Worm (Caenorhabditis elegans): ENCODE measurements around the gene iff-1.

The iff-1 gene

DNA sequence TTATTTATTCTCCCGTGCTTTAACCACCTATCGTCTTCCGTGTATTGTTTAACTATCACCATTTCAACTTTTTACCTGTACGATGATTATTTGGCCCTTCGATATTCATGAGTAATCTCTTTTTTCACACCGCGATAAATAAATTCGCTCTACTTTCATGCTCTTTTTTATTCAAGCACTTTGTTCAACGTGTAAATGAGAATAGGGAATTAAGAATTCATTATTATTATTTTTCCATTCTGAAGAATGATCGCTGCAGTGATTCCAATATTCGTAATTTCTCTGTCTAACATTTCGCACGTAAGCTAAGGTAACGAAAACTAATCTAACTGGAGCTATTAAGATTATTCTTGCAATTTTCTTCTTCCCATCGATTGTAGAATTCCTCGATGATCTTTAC, 1.7 kb upstream of the iff-1 start, which contains the start of gene T05G5.4 (continued):
- TF ChIP-seq somi-1 (GFP tag; optimal IDR thresholded peaks at IDR 0.05) (no peak), pbrm-1 (GFP tag; IDR thresholded peaks at IDR 0.05) (no peak), bed-1 (GFP tag; IDR thresholded peaks at IDR 0.05) (no peak), tlf-1 (GFP tag; optimal IDR thresholded peaks at IDR 0.05) (peak; percentile 39), ztf-28 (GFP tag; IDR thresholded peaks at IDR 0.05) (no peak), him-1 (tag; optimal IDR thresholded peaks at IDR 0.05) (peak; percentile 90), ztf-25 (GFP tag; IDR thresholded peaks at IDR 0.05) (0 out of 2 replicates have a peak, but pooled peaks have one; percentile 23), atf-7 (tag; optimal IDR thresholded peaks at IDR 0.05) (no peak)

DNA sequence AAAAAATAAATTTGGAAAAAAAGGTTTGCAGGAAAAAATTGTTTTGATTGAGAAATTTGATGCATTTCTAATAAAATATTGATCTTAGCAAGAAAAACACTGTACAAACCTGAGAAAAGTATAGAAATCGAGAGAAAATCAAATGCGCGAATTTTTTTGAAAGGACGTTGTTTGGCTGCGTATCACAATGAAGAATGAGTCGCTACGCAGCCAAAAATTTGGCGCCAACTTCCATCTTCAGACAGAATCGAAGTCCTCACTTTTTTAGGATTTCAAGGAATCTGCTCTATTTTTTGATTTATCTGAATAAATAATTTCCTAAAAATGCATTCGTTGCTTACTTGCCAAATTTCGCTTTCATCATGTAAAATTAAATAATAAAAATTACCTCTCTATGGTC, 328 bp downstream of the iff-1 start:
- no peak for TF ChIP-seq B0035.1 (tag; optimal IDR thresholded peaks at IDR 0.05)
- TF ChIP-seq die-1 (tag; optimal IDR thresholded peaks at IDR 0.05) = no peak
- TF ChIP-seq T07F8.4 (tag; optimal IDR thresholded peaks at IDR 0.05) = no peak
- TF ChIP-seq cebp-1 (GFP tag; IDR thresholded peaks at IDR 0.05) = no peak
- TF ChIP-seq cebp-1 (tag; optimal IDR thresholded peaks at IDR 0.05) = no peak
- TF ChIP-seq bed-2 (GFP tag; IDR thresholded peaks at IDR 0.05) = no peak
- no peak for TF ChIP-seq fkh-3 (tag; optimal IDR thresholded peaks at IDR 0.05)
- peak; percentile 63 for TF ChIP-seq D2030.7 (GFP tag; IDR thresholded peaks at IDR 0.05)
- no peak for TF ChIP-seq B0261.1 (tag; optimal IDR thresholded peaks at IDR 0.05)
- no peak for TF ChIP-seq nhr-120 (GFP tag; IDR thresholded peaks at IDR 0.05)
- TF ChIP-seq madf-8 (GFP tag; conservative IDR thresholded peaks at IDR 0.05) = peak; percentile 70
- no peak for TF ChIP-seq ekl-4 (GFP tag; IDR thresholded peaks at IDR 0.05)
- no peak for TF ChIP-seq ceh-100 (GFP tag; IDR thresholded peaks at IDR 0.05)
- TF ChIP-seq efl-1 (GFP tag; optimal IDR thresholded peaks at IDR 0.05) = peak; percentile 85
- no peak for TF ChIP-seq lag-1 (GFP tag; IDR thresholded peaks at IDR 0.05)
- no peak for TF ChIP-seq Y67H2A.10 (GFP tag; conservative IDR thresholded peaks at IDR 0.05)
- peak; percentile 78 for TF ChIP-seq F49E8.2 (tag; optimal IDR thresholded peaks at IDR 0.05; ENCODE audit: insufficient read depth)
- TF ChIP-seq ztf-18 (tag; optimal IDR thresholded peaks at IDR 0.05) = no peak
- TF ChIP-seq egl-44 (GFP tag; IDR thresholded peaks at IDR 0.05) = no peak
- TF ChIP-seq bed-1 (GFP tag; IDR thresholded peaks at IDR 0.05) = no peak
- no peak for TF ChIP-seq sdz-38 (tag; optimal IDR thresholded peaks at IDR 0.05)
- no peak for TF ChIP-seq nfyb-1 (GFP tag; IDR thresholded peaks at IDR 0.05)
- TF ChIP-seq nhr-80 (tag; optimal IDR thresholded peaks at IDR 0.05) = no peak
- TF ChIP-seq ceh-91 (GFP tag; IDR thresholded peaks at IDR 0.05) = peak; percentile 74
- no peak for TF ChIP-seq ztf-3 (GFP tag; optimal IDR thresholded peaks at IDR 0.05)
- no peak for TF ChIP-seq rcor-1 (GFP tag; IDR thresholded peaks at IDR 0.05)
- peak; percentile 71 for TF ChIP-seq xnd-1 (tag; optimal IDR thresholded peaks at IDR 0.05)
- TF ChIP-seq F55B11.4 (tag; optimal IDR thresholded peaks at IDR 0.05; ENCODE audit: borderline replicate concordance, insufficient read depth) = no peak
- TF ChIP-seq B0336.3 (GFP tag; IDR thresholded peaks at IDR 0.05) = no peak
- no peak for TF ChIP-seq rec-8 (tag; optimal IDR thresholded peaks at IDR 0.05)
- no peak for TF ChIP-seq pha-4 (tag; optimal IDR thresholded peaks at IDR 0.05)
- TF ChIP-seq athp-1 (tag; optimal IDR thresholded peaks at IDR 0.05) = no peak
- TF ChIP-seq pbrm-1 (GFP tag; IDR thresholded peaks at IDR 0.05) = no peak
- TF ChIP-seq aptf-2 (GFP tag; conservative IDR thresholded peaks at IDR 0.05) = no peak
- TF ChIP-seq Y79H2A.3 (GFP tag; conservative IDR thresholded peaks at IDR 0.05) = no peak
- TF ChIP-seq hrde-1 (tag; optimal IDR thresholded peaks at IDR 0.05; ENCODE audit: borderline replicate concordance) = no peak
- TF ChIP-seq nhr-179 (tag; optimal IDR thresholded peaks at IDR 0.05) = no peak
- TF ChIP-seq mes-4 (tag; optimal IDR thresholded peaks at IDR 0.05) = no peak
- no peak for TF ChIP-seq lsy-27 (tag; optimal IDR thresholded peaks at IDR 0.05; ENCODE audit: borderline replicate concordance, insufficient read depth)
- no peak for TF ChIP-seq hmg-20 (GFP tag; IDR thresholded peaks at IDR 0.05)
- TF ChIP-seq ztf-26 (tag; optimal IDR thresholded peaks at IDR 0.05) = no peak
- no peak for TF ChIP-seq egl-18 (GFP tag; IDR thresholded peaks at IDR 0.05)

Data from whole organism, young adult.